Fruit fly (Drosophila melanogaster): Measurements from ENCODE around the gene tos.

tos gene

DNA sequence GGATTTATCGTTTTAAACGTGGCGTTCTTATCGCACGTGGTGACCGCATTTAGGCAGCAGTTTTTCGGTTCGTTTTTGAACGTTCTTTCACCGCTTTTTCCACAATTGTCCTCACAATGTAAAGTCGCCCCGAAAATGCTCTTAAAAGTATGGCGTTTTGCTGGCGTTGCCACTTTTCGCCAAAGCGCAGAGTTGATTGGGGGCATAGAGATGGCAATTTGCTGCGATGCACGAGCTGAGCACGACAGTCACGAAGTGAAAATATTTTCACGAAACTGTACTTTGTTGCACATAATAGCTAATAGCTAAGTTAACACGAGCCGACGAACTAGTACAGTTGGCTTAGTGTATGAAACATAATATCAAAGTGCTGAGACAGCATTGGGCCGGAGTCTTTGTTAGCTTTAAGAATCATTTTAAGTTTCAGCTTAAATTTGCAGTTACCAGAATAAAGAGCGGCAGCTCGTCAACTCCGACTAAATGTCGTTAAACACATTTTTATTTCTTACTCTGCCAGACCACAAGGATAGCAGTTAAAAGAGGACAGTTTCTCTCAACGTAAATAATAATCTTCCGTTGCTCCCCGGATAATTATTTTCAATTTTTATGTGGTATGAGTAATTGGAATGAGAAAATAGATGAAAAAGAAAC lies 6.9 kb upstream of the tos start, which contains the start of gene msl-1 (continued):
- TF ChIP-seq CG13296 (GFP tag; optimal IDR thresholded peaks at IDR 0.05) (no peak), ase (GFP tag; IDR thresholded peaks at IDR 0.05) (0 out of 3 replicates have a peak, but pooled peaks have one; percentile 18), trh (GFP tag; optimal IDR thresholded peaks at IDR 0.05) (no peak), CG10431 (GFP tag; optimal IDR thresholded peaks at IDR 0.05) (no peak), NFAT (GFP tag; IDR thresholded peaks at IDR 0.05) (peak; percentile 70), gfzf (GFP tag; optimal IDR thresholded peaks at IDR 0.05) (peak; percentile 36), CG6813 (GFP tag; optimal IDR thresholded peaks at IDR 0.05) (no peak), D (optimal IDR thresholded peaks at IDR 0.05) (peak; percentile 25), D (GFP tag; optimal IDR thresholded peaks at IDR 0.05) (no peak), Dip3 (GFP tag; optimal IDR thresholded peaks at IDR 0.05) (peak; percentile 5), CG7786 (GFP tag; optimal IDR thresholded peaks at IDR 0.05) (peak; percentile 58), CG9876 (GFP tag; optimal IDR thresholded peaks at IDR 0.05) (peak; percentile 38), hb (GFP tag; IDR thresholded peaks at IDR 0.05; ENCODE audit: partially characterized antibody) (peak; percentile 94), sisA (GFP tag; IDR thresholded peaks at IDR 0.05) (peak; percentile 38), zen2 (GFP tag; IDR thresholded peaks at IDR 0.05; ENCODE audit: partially characterized antibody) (peak; percentile 95), CG16813 (GFP tag; IDR thresholded peaks at IDR 0.05; ENCODE audit: partially characterized antibody) (peak; percentile 97), Sin3A (optimal IDR thresholded peaks at IDR 0.05) (peak; percentile 67), CG30403 (GFP tag; optimal IDR thresholded peaks at IDR 0.05) (peak; percentile 31), nau (GFP tag; optimal IDR thresholded peaks at IDR 0.05) (no peak), Drgx (GFP tag; IDR thresholded peaks at IDR 0.05) (no peak), CG9797 (GFP tag; optimal IDR thresholded peaks at IDR 0.05) (peak; percentile 30), Xrp1 (GFP tag; IDR thresholded peaks at IDR 0.05) (peak; percentile 10; the same call in 1 of the 2 replicates), CG5245 (GFP tag; optimal IDR thresholded peaks at IDR 0.05) (no peak), CG4707 (GFP tag; optimal IDR thresholded peaks at IDR 0.05) (no peak), CG12769 (tag; optimal IDR thresholded peaks at IDR 0.05) (no peak), az2 (GFP tag; optimal IDR thresholded peaks at IDR 0.05) (peak; percentile 21), YL-1 (GFP tag; optimal IDR thresholded peaks at IDR 0.05) (peak; percentile 65), B-H1 (GFP tag; IDR thresholded peaks at IDR 0.05) (no peak), CG2129 (GFP tag; IDR thresholded peaks at IDR 0.05; ENCODE audit: partially characterized antibody) (peak; percentile 80), CG43689 (GFP tag; IDR thresholded peaks at IDR 0.05) (no peak), NC2β (GFP tag; optimal IDR thresholded peaks at IDR 0.05) (peak; percentile 49), CG6854 (GFP tag; optimal IDR thresholded peaks at IDR 0.05) (no peak), CG7963 (GFP tag; IDR thresholded peaks at IDR 0.05; ENCODE audit: partially characterized antibody) (peak; percentile 94), Ada2b (GFP tag; IDR thresholded peaks at IDR 0.05) (0 out of 2 replicates have a peak, but pooled peaks have one; percentile 4), CG8478 (optimal IDR thresholded peaks at IDR 0.05) (no peak), crp (GFP tag; optimal IDR thresholded peaks at IDR 0.05) (peak in 1 of 2 experiments; percentile 28), unc-4 (GFP tag; IDR thresholded peaks at IDR 0.05; ENCODE audit: partially characterized antibody) (peak; percentile 77), CG3995 (GFP tag; optimal IDR thresholded peaks at IDR 0.05) (peak; percentile 78), CG10321 (GFP tag; IDR thresholded peaks at IDR 0.05) (no peak), pzg (GFP tag; optimal IDR thresholded peaks at IDR 0.05) (peak; percentile 81), pho (GFP tag; optimal IDR thresholded peaks at IDR 0.05) (peak; percentile 29), CG17912 (GFP tag; optimal IDR thresholded peaks at IDR 0.05) (peak; percentile 45), CG12659 (GFP tag; optimal IDR thresholded peaks at IDR 0.05) (peak; percentile 54), CG34224 (GFP tag; IDR thresholded peaks at IDR 0.05; ENCODE audit: partially characterized antibody) (peak; percentile 90), NfI (GFP tag; optimal IDR thresholded peaks at IDR 0.05) (peak; percentile 40), Gug (GFP tag; IDR thresholded peaks at IDR 0.05) (peak; percentile 75; the same call in 1 of the 4 replicates), Taf1 (GFP tag; IDR thresholded peaks at IDR 0.05) (no peak), CG17328 (GFP tag; IDR thresholded peaks at IDR 0.05) (0 out of 2 replicates have a peak, but pooled peaks have one; percentile 13), mld (GFP tag; IDR thresholded peaks at IDR 0.05; ENCODE audit: partially characterized antibody) (peak; percentile 94), CG13894 (tag; optimal IDR thresholded peaks at IDR 0.05) (no peak)

Data from whole organism, embryonic.